Fruit fly (Drosophila melanogaster): ENCODE data around the gene P5CS.

P5CS gene

dm6 chr3L:21961892-21962518 is 9.8 kb upstream of the P5CS start, which contains the start of gene Chs2 (continued):
- TF ChIP-seq CG33557 (GFP tag; optimal IDR thresholded peaks at IDR 0.05) (peak; percentile 80), wor (GFP tag; IDR thresholded peaks at IDR 0.05) (no peak), CG8089 (GFP tag; optimal IDR thresholded peaks at IDR 0.05) (peak; percentile 18), Nf-YC (tag; optimal IDR thresholded peaks at IDR 0.05) (no peak), org-1 (GFP tag; optimal IDR thresholded peaks at IDR 0.05) (peak; percentile 43), Dek (tag; optimal IDR thresholded peaks at IDR 0.05) (no peak), pfk (GFP tag; optimal IDR thresholded peaks at IDR 0.05) (peak; percentile 16), repo (GFP tag; optimal IDR thresholded peaks at IDR 0.05) (no peak), Hr39 (optimal IDR thresholded peaks at IDR 0.05) (no peak), TFAM (GFP tag; optimal IDR thresholded peaks at IDR 0.05) (peak; percentile 18), ftz-f1 (GFP tag; optimal IDR thresholded peaks at IDR 0.05) (no peak), CG1603 (tag; optimal IDR thresholded peaks at IDR 0.05) (peak; percentile 74), grn (GFP tag; optimal IDR thresholded peaks at IDR 0.05) (peak; percentile 99), Drgx (GFP tag; IDR thresholded peaks at IDR 0.05) (no peak), wek (GFP tag; optimal IDR thresholded peaks at IDR 0.05) (peak; percentile 19), CG3065 (GFP tag; optimal IDR thresholded peaks at IDR 0.05) (no peak), Myb (GFP tag; optimal IDR thresholded peaks at IDR 0.05) (no peak), trem (tag; optimal IDR thresholded peaks at IDR 0.05) (peak; percentile 45), insv (GFP tag; optimal IDR thresholded peaks at IDR 0.05) (no peak), CG15601 (tag; optimal IDR thresholded peaks at IDR 0.05) (peak; percentile 58), luna (GFP tag; optimal IDR thresholded peaks at IDR 0.05) (no peak), MTF-1 (GFP tag; optimal IDR thresholded peaks at IDR 0.05; ENCODE audit: borderline replicate concordance) (peak; percentile 30), Sry-δ (GFP tag; optimal IDR thresholded peaks at IDR 0.05) (no peak), CG4730 (GFP tag; IDR thresholded peaks at IDR 0.05) (no peak), H2.0 (GFP tag; IDR thresholded peaks at IDR 0.05) (no peak), da (GFP tag; optimal IDR thresholded peaks at IDR 0.05) (no peak), CG9797 (GFP tag; optimal IDR thresholded peaks at IDR 0.05) (no peak), pum (GFP tag; optimal IDR thresholded peaks at IDR 0.05) (no peak), CG3847 (GFP tag; IDR thresholded peaks at IDR 0.05) (no peak), en (GFP tag; optimal IDR thresholded peaks at IDR 0.05) (no peak), Dp (GFP tag; optimal IDR thresholded peaks at IDR 0.05) (no peak), CG11696 (GFP tag; IDR thresholded peaks at IDR 0.05) (no peak), Abd-B (GFP tag; optimal IDR thresholded peaks at IDR 0.05) (no peak), wdn (GFP tag; IDR thresholded peaks at IDR 0.05) (no peak), slp2 (GFP tag; optimal IDR thresholded peaks at IDR 0.05) (no peak), Sox100B (GFP tag; optimal IDR thresholded peaks at IDR 0.05) (no peak), CG9817 (tag; optimal IDR thresholded peaks at IDR 0.05) (no peak), corto (GFP tag; optimal IDR thresholded peaks at IDR 0.05) (no peak), peb (GFP tag; IDR thresholded peaks at IDR 0.05) (no peak), Dll (GFP tag; IDR thresholded peaks at IDR 0.05; ENCODE audit: partially characterized antibody) (no peak), crol (GFP tag; IDR thresholded peaks at IDR 0.05) (no peak), CG10979 (tag; optimal IDR thresholded peaks at IDR 0.05) (peak; percentile 45), NC2β (GFP tag; optimal IDR thresholded peaks at IDR 0.05) (peak; percentile 3), zfh1 (GFP tag; IDR thresholded peaks at IDR 0.05) (no peak), ac (GFP tag; optimal IDR thresholded peaks at IDR 0.05) (peak; percentile 78), ro (GFP tag; IDR thresholded peaks at IDR 0.05) (no peak), nom (GFP tag; optimal IDR thresholded peaks at IDR 0.05) (no peak), CG14441 (GFP tag; IDR thresholded peaks at IDR 0.05) (no peak), Hand (GFP tag; optimal IDR thresholded peaks at IDR 0.05) (no peak), Mes4 (GFP tag; optimal IDR thresholded peaks at IDR 0.05) (no peak), bowl (GFP tag; IDR thresholded peaks at IDR 0.05) (no peak), CG12071 (GFP tag; optimal IDR thresholded peaks at IDR 0.05) (no peak)

All from whole organism, embryonic.